Worm (Caenorhabditis elegans) whole organism, young adult: ENCODE data around the gene kqt-3.

Experiments used
- C06A6.2 ChIP-seq: fragments of 200-800 bp; sonication (Bioruptor generic); conservative IDR thresholded peaks from 2 replicates; pipeline ENCODE4 v1.3.6; 2022; ENCODE audit warnings: missing genetic modification characterization, missing compliant biosample characterization
- F23B12.7 ChIP-seq: sonication (generic microtip); optimal IDR thresholded peaks from 2 replicates; lab custom pipeline; 2017; ENCODE audit warnings: missing genetic modification characterization, mild to moderate bottlenecking, missing compliant biosample characterization, antibody characterized with exemption, moderate library complexity; ENCODE audit not compliant: insufficient read depth
- F33H1.4 ChIP-seq: fragments of 200-800 bp; sonication (Bioruptor generic); IDR thresholded peaks from 2 replicates; pipeline ENCODE4 v1.3.6; 2022; ENCODE audit warnings: missing genetic modification reagents, missing genetic modification characterization, missing compliant biosample characterization
- F37B4.10 ChIP-seq: fragments of 200-800 bp; sonication (Bioruptor generic); IDR thresholded peaks from 2 replicates; pipeline ENCODE4 v1.3.6; 2022; ENCODE audit warnings: missing genetic modification characterization, missing compliant biosample characterization
- T07F8.4 ChIP-seq: sonication (generic microtip); optimal IDR thresholded peaks from 2 replicates; lab custom pipeline; 2016; ENCODE audit warnings: mild to moderate bottlenecking, missing genetic modification characterization, moderate library complexity, missing compliant biosample characterization
- Y95B8A.8 ChIP-seq: fragments of 200-800 bp; sonication (Bioruptor generic); IDR thresholded peaks from 2 replicates; pipeline ENCODE4 v1.3.6; 2022; ENCODE audit warnings: missing genetic modification reagents, missing genetic modification characterization, missing compliant biosample characterization
- ZK185.1 ChIP-seq: sonication (generic microtip); optimal IDR thresholded peaks from 2 replicates; lab custom pipeline; 2016; ENCODE audit warnings: mild to moderate bottlenecking, missing genetic modification characterization, missing compliant biosample characterization; ENCODE audit not compliant: poor library complexity, severe bottlenecking
- aptf-3 ChIP-seq: fragments of 200-800 bp; sonication (Bioruptor generic); IDR thresholded peaks from 2 replicates; pipeline ENCODE4 v1.3.6; 2022; ENCODE audit warnings: missing genetic modification characterization, missing compliant biosample characterization
- athp-1 ChIP-seq: sonication (generic microtip); optimal IDR thresholded peaks from 2 replicates; lab custom pipeline; 2017; ENCODE audit warnings: mild to moderate bottlenecking, missing genetic modification characterization, missing compliant biosample characterization
- ceh-27 ChIP-seq: fragments of 200-800 bp; sonication (Bioruptor generic); optimal IDR thresholded peaks from 2 replicates; lab custom pipeline; 2018; ENCODE audit warnings: mild to moderate bottlenecking, missing genetic modification characterization, moderate library complexity, missing compliant biosample characterization
- ceh-58 ChIP-seq: fragments of 200-800 bp; sonication (Bioruptor generic); IDR thresholded peaks from 2 replicates; pipeline ENCODE4 v1.3.6; 2022; ENCODE audit warnings: missing genetic modification characterization, missing compliant biosample characterization
- dox-1 ChIP-seq: fragments of 200-800 bp; sonication (Bioruptor generic); IDR thresholded peaks from 2 replicates; pipeline ENCODE4 v1.3.6; 2022; ENCODE audit warnings: missing genetic modification reagents, missing genetic modification characterization, missing compliant biosample characterization
- egl-18 ChIP-seq: fragments of 200-800 bp; sonication (Bioruptor generic); IDR thresholded peaks from 2 replicates; pipeline ENCODE4 v1.3.6; 2022; ENCODE audit warnings: missing genetic modification reagents, missing genetic modification characterization, missing compliant biosample characterization
- egrh-3 ChIP-seq: fragments of 200-800 bp; sonication (Bioruptor generic); IDR thresholded peaks from 2 replicates; pipeline ENCODE4 v1.3.6; 2022; ENCODE audit warnings: missing genetic modification reagents, missing genetic modification characterization, missing compliant biosample characterization
- gei-17 ChIP-seq: fragments of 200-800 bp; sonication (Bioruptor generic); optimal IDR thresholded peaks from 2 replicates; lab custom pipeline; 2018; ENCODE audit warnings: mild to moderate bottlenecking, missing genetic modification characterization, missing compliant biosample characterization
- lin-26 ChIP-seq: fragments of 200-800 bp; sonication (Bioruptor generic); IDR thresholded peaks from 2 replicates; pipeline ENCODE4 v1.3.6; 2022; ENCODE audit warnings: missing genetic modification reagents, missing genetic modification characterization, missing compliant biosample characterization
- lin-40 ChIP-seq: sonication (generic microtip); optimal IDR thresholded peaks from 2 replicates; lab custom pipeline; 2016; ENCODE audit warnings: missing genetic modification characterization, mild to moderate bottlenecking, missing compliant biosample characterization, missing genotype, missing genetic modification reagents
- lin-54 ChIP-seq: fragments of 200-800 bp; sonication (Bioruptor generic); optimal IDR thresholded peaks from 2 replicates; lab custom pipeline; 2018; ENCODE audit warnings: mild to moderate bottlenecking, missing genetic modification characterization, missing compliant biosample characterization
- lsl-1 ChIP-seq: fragments of 200-800 bp; sonication (Bioruptor generic); optimal IDR thresholded peaks from 2 replicates; lab custom pipeline; 2018; ENCODE audit warnings: mild to moderate bottlenecking, missing genetic modification characterization, moderate library complexity, missing compliant biosample characterization
- madf-3 ChIP-seq: fragments of 200-800 bp; sonication (Bioruptor generic); IDR thresholded peaks from 2 replicates; pipeline ENCODE4 v1.3.6; 2022; ENCODE audit warnings: missing genetic modification reagents, missing genetic modification characterization, missing compliant biosample characterization
- madf-6 ChIP-seq: fragments of 200-800 bp; sonication (Bioruptor generic); IDR thresholded peaks from 2 replicates; pipeline ENCODE4 v1.3.6; 2022; ENCODE audit warnings: missing genetic modification reagents, missing genetic modification characterization, missing compliant biosample characterization
- madf-8 ChIP-seq: fragments of 200-800 bp; sonication (Bioruptor generic); conservative IDR thresholded peaks from 2 replicates; pipeline ENCODE4 v1.3.6; 2022; ENCODE audit warnings: missing genetic modification reagents, missing genetic modification characterization, missing compliant biosample characterization
- nhr-80 ChIP-seq: sonication (generic microtip); optimal IDR thresholded peaks from 2 replicates; lab custom pipeline; 2016; ENCODE audit warnings: missing genetic modification characterization, missing compliant biosample characterization
- pha-4 ChIP-seq: fragments of 150-350 bp; sonication (generic microtip); optimal IDR thresholded peaks from 2 replicates; lab custom pipeline; 2014; ENCODE audit warnings: missing biosample characterization, missing genetic modification reagents, missing genetic modification characterization
- rec-8 ChIP-seq, 2 experiments: sonication (generic microtip); optimal IDR thresholded peaks; 2 replicates each; lab custom pipeline; 2016; ENCODE audit warnings: mild to moderate bottlenecking in 2 of 2, missing genetic modification characterization in 2 of 2, missing genetic modification reagents in 2 of 2, missing genotype in 2 of 2, missing biosample characterization in 1 of 2, missing compliant biosample characterization in 1 of 2, moderate library complexity in 1 of 2
- sea-2 ChIP-seq: fragments of 200-800 bp; sonication (Bioruptor generic); IDR thresholded peaks from 2 replicates; pipeline ENCODE4 v1.3.6; 2022; ENCODE audit warnings: missing genetic modification characterization, missing compliant biosample characterization
- snpc-4 ChIP-seq, 5 experiments: fragments of 150-350 bp in 1 of 5; sonication (generic microtip) in 4 of 5; optimal IDR thresholded peaks; 2 replicates each; lab custom pipeline; 2014 to 2018; ENCODE audit warnings: missing genetic modification characterization in 5 of 5, missing biosample characterization in 3 of 5, antibody characterized with exemption in 2 of 5, mild to moderate bottlenecking in 2 of 5, missing compliant biosample characterization in 2 of 5, missing genotype in 2 of 5, moderate library complexity in 2 of 5, missing genetic modification reagents in 1 of 5
- xnd-1 ChIP-seq: sonication (generic microtip); optimal IDR thresholded peaks from 2 replicates; lab custom pipeline; 2016; ENCODE audit warnings: missing genotype, missing genetic modification reagents, missing genetic modification characterization, missing compliant biosample characterization
- zfh-2 ChIP-seq: fragments of 200-800 bp; sonication (Bioruptor generic); conservative IDR thresholded peaks from 2 replicates; pipeline ENCODE4 v1.3.6; 2022; ENCODE audit warnings: missing genetic modification reagents, missing genetic modification characterization, missing compliant biosample characterization
- ztf-22 ChIP-seq: fragments of 200-800 bp; sonication (Bioruptor generic); optimal IDR thresholded peaks from 2 replicates; lab custom pipeline; 2018; ENCODE audit warnings: mild to moderate bottlenecking, missing genetic modification characterization, moderate library complexity, missing compliant biosample characterization
- ztf-25 ChIP-seq: fragments of 200-800 bp; sonication (Bioruptor generic); IDR thresholded peaks from 2 replicates; pipeline ENCODE4 v1.3.6; 2022; ENCODE audit warnings: missing genetic modification reagents, missing genetic modification characterization, missing compliant biosample characterization
- ztf-26 ChIP-seq: sonication (generic microtip); optimal IDR thresholded peaks from 2 replicates; lab custom pipeline; 2017; ENCODE audit warnings: missing genetic modification characterization, missing compliant biosample characterization
- ztf-3 ChIP-seq: fragments of 200-800 bp; sonication (Bioruptor generic); optimal IDR thresholded peaks from 2 replicates; lab custom pipeline; 2018; ENCODE audit warnings: mild to moderate bottlenecking, missing genetic modification characterization, missing compliant biosample characterization

The kqt-3 gene

ce11 chrII:13681063-13681462, 15.0 kb upstream of the kqt-3 start (continued):
- TF ChIP-seq pha-4 (no peak), ztf-26 (peak; percentile 40), lin-26 (GFP tag; lab: Robert Waterston, UW) (0 out of 2 replicates have a peak, but pooled peaks have one; percentile 41), egl-18 (GFP tag; lab: Robert Waterston, UW) (no peak), aptf-3 (GFP tag; lab: Robert Waterston, UW) (no peak), ZK185.1 (tag; lab: Kevin White, UChicago) (no peak), egrh-3 (GFP tag; lab: Robert Waterston, UW) (no peak), madf-3 (GFP tag; lab: Robert Waterston, UW) (no peak), T07F8.4 (tag; lab: Kevin White, UChicago) (no peak), ceh-27 (GFP tag; lab: Kevin White, UChicago) (peak; percentile 7), ztf-22 (GFP tag; lab: Kevin White, UChicago) (no peak), xnd-1 (tag; lab: Kevin White, UChicago) (no peak), ztf-3 (GFP tag; lab: Kevin White, UChicago) (no peak), Y95B8A.8 (no peak), F37B4.10 (GFP tag; lab: Robert Waterston, UW) (no peak), ztf-25 (GFP tag; lab: Robert Waterston, UW) (no peak)

- TF ChIP-seq ceh-58 (GFP tag; lab: Robert Waterston, UW), result no peak
- TF ChIP-seq lin-40 (tag; lab: Kevin White, UChicago), result no peak
- no peak for TF ChIP-seq madf-6 (GFP tag; lab: Robert Waterston, UW)
- peak; percentile 62 for TF ChIP-seq zfh-2
- TF ChIP-seq F33H1.4 (GFP tag; lab: Robert Waterston, UW), result no peak
These were observed 10.5 kb upstream of the kqt-3 start for ce11 chrII:13685581-13685980.

- TF ChIP-seq rec-8 (tag; optimal IDR thresholded peaks at IDR 0.05; lab: Kevin White, UChicago) (no peak), madf-6 (GFP tag; lab: Robert Waterston, UW) (peak; percentile 57; the same call in 1 of the 2 replicates), snpc-4 (GFP tag; optimal IDR thresholded peaks at IDR 0.05; lab: Kevin White, UChicago) (no peak), snpc-4 (tag; optimal IDR thresholded peaks at IDR 0.05; lab: Kevin White, UChicago) (peak in 1 of 4 experiments; percentile 8), lin-54 (GFP tag; lab: Kevin White, UChicago) (no peak), lsl-1 (GFP tag; lab: Kevin White, UChicago) (peak; percentile 36), C06A6.2 (GFP tag; lab: Robert Waterston, UW) (no peak), madf-8 (GFP tag; lab: Robert Waterston, UW) (peak; percentile 18; the same call in 1 of the 2 replicates)
These were observed 1.4 kb upstream of the kqt-3 start, which contains the start of gene rpoa-1 for ce11 chrII:13694712-13695111. Gene rpoa-1, minus strand, starts transcription at chrII:13694795.

DNA sequence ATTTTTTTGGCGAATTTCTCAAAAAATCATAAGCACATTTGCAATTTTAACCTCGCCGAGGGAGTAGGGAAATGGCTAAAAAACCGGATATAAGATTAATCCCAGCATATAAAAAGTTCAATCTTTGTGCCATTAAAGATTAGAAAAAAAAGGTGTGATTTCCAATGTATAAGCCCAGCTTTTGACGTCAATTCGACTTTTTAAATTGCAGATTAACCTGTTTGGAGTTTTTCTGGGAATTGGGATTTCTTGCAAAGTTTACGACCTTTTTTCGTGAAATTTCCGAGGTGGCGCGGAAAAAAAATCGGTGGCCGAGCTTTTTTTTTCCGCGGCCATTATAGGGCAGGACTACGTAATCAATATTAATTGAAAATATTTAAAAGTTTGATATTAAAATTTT, 1.6 kb downstream of the kqt-3 start:
- TF ChIP-seq sea-2 (GFP tag; lab: Robert Waterston, UW) (no peak), ztf-3 (GFP tag; lab: Kevin White, UChicago) (no peak), athp-1 (no peak)

ce11 chrII:13711493-13712055, 15.5 kb downstream of the kqt-3 start:
- TF ChIP-seq zfh-2, result peak; percentile 62; the same call in 1 of the 2 replicates
- TF ChIP-seq snpc-4 (GFP tag; optimal IDR thresholded peaks at IDR 0.05; lab: Kevin White, UChicago), result no peak
- TF ChIP-seq snpc-4 (tag; optimal IDR thresholded peaks at IDR 0.05; lab: Kevin White, UChicago), result peak in 3 of 4 experiments; percentile 40 to 50 (median 46)
- no peak for TF ChIP-seq F23B12.7 (tag; lab: Kevin White, UChicago)
- no peak for TF ChIP-seq gei-17
- TF ChIP-seq nhr-80 (tag; lab: Kevin White, UChicago), result peak; percentile 61
- TF ChIP-seq rec-8 (tag; optimal IDR thresholded peaks at IDR 0.05; lab: Kevin White, UChicago), result no peak
- 0 out of 2 replicates have a peak, but pooled peaks have one; percentile 5 for TF ChIP-seq dox-1
- TF ChIP-seq, all 124 proteins: peak for 4
